Worm (Caenorhabditis elegans): ENCODE measurements around the gene C02F5.14.

The C02F5.14 gene

DNA sequence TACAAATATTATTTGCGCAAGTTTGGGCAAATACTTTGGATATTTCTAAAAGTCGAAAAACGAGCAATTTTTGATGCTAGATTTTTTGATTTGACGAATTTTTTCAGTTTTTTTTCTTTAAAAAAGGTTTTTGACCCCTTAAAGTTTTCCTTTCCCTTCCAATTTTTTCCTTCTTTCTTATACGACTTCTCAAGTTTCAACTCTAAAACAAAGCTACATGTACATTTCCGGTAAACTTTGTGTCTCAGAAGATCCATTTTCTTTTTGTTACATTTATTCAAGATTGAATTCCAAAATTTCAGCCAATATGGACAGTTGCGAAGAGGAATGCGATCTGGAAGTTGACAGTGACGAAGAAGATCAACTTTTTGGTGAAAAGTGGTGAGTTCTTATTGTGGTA, 43.5 kb upstream of the C02F5.14 start, which contains the start of gene mig-10:
mig-10 (plus strand) TSS at position 301 of the 400 bp plus-strand sequence.
- TF ChIP-seq elt-2 (tag; optimal IDR thresholded peaks at IDR 0.05): no peak
- no peak for TF ChIP-seq ceh-8 (GFP tag; optimal IDR thresholded peaks at IDR 0.05)
- TF ChIP-seq elt-3 (tag; optimal IDR thresholded peaks at IDR 0.05): no peak
- TF ChIP-seq F16B12.6 (tag; optimal IDR thresholded peaks at IDR 0.05): no peak
- no peak for TF ChIP-seq nhr-90 (tag; optimal IDR thresholded peaks at IDR 0.05; ENCODE audit: poor library complexity)
- no peak for TF ChIP-seq ztf-11 (tag; optimal IDR thresholded peaks at IDR 0.05)
- TF ChIP-seq lin-13 (GFP tag; optimal IDR thresholded peaks at IDR 0.05): no peak

DNA sequence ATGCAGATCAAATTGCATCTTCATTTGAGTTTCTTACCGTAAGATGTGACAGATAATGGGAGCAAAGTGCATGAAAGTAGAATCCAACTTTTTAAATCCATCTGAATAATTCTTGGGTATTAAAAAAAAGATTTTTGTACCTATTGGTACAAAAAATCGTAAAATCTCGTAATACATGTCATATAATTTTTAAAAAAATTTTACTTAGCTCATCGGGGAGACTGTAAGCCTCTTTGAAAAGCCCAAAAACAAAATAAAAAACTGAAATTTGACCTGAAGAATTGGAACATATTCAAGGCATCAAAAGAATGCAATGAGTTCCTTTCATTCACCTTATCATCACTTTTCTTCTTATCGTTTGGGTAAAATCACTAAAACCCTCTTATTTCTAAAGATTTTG, 40.6 kb upstream of the C02F5.14 start, which contains the start of gene clec-160:
clec-160 (minus strand) TSS at position 101 of the 400 bp plus-strand sequence.
- TF ChIP-seq blmp-1 (tag; optimal IDR thresholded peaks at IDR 0.05) (no peak), unc-62 (GFP tag; optimal IDR thresholded peaks at IDR 0.05) (no peak), F16B12.6 (tag; optimal IDR thresholded peaks at IDR 0.05) (no peak), fkh-4 (tag; optimal IDR thresholded peaks at IDR 0.05; ENCODE audit: borderline replicate concordance) (no peak), lin-15B (tag; optimal IDR thresholded peaks at IDR 0.05) (no peak), tlp-1 (tag; optimal IDR thresholded peaks at IDR 0.05) (no peak), sox-4 (tag; optimal IDR thresholded peaks at IDR 0.05) (no peak), fkh-8 (tag; optimal IDR thresholded peaks at IDR 0.05) (no peak), elt-3 (tag; optimal IDR thresholded peaks at IDR 0.05) (no peak), dsc-1 (tag; optimal IDR thresholded peaks at IDR 0.05) (no peak)

DNA sequence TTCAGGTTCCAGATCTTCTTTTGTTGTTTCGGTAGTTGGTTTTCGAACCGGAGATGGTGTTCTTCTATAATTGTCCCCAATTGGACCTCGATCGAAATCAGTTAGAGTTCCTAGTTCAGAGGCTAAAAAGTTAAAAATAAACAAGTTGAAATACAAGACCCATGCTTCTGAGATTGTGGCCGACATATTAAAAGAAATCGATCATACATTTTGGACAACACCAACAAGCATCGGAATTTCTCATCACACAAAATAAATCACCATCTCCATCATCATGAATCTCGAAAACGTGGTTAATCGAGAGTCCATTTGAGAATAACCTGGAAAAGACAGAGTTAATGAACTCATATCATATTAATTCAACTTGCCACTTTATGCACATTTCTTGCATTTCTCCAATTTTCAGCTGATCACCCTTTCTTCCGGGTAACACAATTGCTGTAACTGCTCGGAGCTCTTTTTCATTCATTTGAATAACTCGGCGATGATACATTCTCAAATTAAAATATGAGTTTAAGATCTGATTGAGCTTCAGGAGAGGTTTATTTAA, 36.4 kb upstream of the C02F5.14 start, which contains the start of the genes mps-4 and F09G8.10:
mps-4 (minus strand) TSS at position 101 of the 550 bp plus-strand sequence.
F09G8.10 (minus strand) TSS at position 500 of the 550 bp plus-strand sequence.
- TF ChIP-seq mdl-1 (tag; optimal IDR thresholded peaks at IDR 0.05) (no peak), C16A3.4 (tag; optimal IDR thresholded peaks at IDR 0.05) (no peak), irx-1 (tag; optimal IDR thresholded peaks at IDR 0.05) (no peak), nhr-84 (tag; optimal IDR thresholded peaks at IDR 0.05) (no peak), dpl-1 (GFP tag; optimal IDR thresholded peaks at IDR 0.05) (no peak), elt-2 (tag; optimal IDR thresholded peaks at IDR 0.05) (no peak), unc-86 (tag; optimal IDR thresholded peaks at IDR 0.05) (no peak), nhr-76 (tag; optimal IDR thresholded peaks at IDR 0.05) (no peak), nhr-28 (tag; optimal IDR thresholded peaks at IDR 0.05) (no peak), C04F5.9 (tag; optimal IDR thresholded peaks at IDR 0.05) (no peak), fkh-10 (GFP tag; optimal IDR thresholded peaks at IDR 0.05) (no peak), lin-14 (GFP tag; optimal IDR thresholded peaks at IDR 0.05) (no peak), tlp-1 (tag; optimal IDR thresholded peaks at IDR 0.05) (no peak), nhr-12 (tag; optimal IDR thresholded peaks at IDR 0.05) (no peak)

DNA sequence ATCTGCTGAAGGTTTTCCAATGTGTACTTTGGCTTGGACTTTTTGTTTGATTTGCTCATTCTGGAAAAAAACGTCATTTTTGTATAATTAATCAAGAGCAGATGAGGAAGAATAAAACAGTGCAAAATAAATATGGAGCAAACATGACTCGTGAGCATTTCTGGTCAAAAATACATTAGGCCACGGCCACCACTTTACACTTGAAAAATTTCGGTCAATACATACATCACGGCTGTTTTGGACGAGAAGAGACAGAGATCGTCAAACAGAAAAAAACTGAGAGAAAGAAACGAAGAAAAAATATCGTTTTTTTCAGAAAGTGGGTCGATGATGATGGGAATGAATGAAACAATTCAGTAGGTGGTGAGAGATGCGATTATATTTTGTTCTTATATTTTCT, 33.0 kb upstream of the C02F5.14 start, which contains the start of the genes F09G8.7 and crn-7:
F09G8.7 (minus strand) TSS at position 60 of the 400 bp plus-strand sequence.
crn-7 (plus strand) TSS at position 236 of the 400 bp plus-strand sequence.
- no peak for TF ChIP-seq ceh-8 (GFP tag; optimal IDR thresholded peaks at IDR 0.05)
- TF ChIP-seq fkh-4 (tag; optimal IDR thresholded peaks at IDR 0.05; ENCODE audit: borderline replicate concordance): no peak
- TF ChIP-seq mdl-1 (tag; optimal IDR thresholded peaks at IDR 0.05): no peak
- no peak for TF ChIP-seq fkh-10 (GFP tag; optimal IDR thresholded peaks at IDR 0.05)
- TF ChIP-seq elt-3 (tag; optimal IDR thresholded peaks at IDR 0.05): no peak
- TF ChIP-seq pag-3 (tag; optimal IDR thresholded peaks at IDR 0.05; ENCODE audit: borderline replicate concordance, insufficient read depth): no peak
- TF ChIP-seq unc-98 (GFP tag; IDR thresholded peaks at IDR 0.05): no peak
- peak; percentile 46 for TF ChIP-seq blmp-1 (tag; optimal IDR thresholded peaks at IDR 0.05)
- peak; percentile 23 to 31 for TF ChIP-seq lin-35 (GFP tag; optimal IDR thresholded peaks at IDR 0.05)
- TF ChIP-seq lin-39 (tag; optimal IDR thresholded peaks at IDR 0.05): no peak
- no peak for TF ChIP-seq lin-14 (GFP tag; optimal IDR thresholded peaks at IDR 0.05)
- no peak for TF ChIP-seq unc-130 (tag; optimal IDR thresholded peaks at IDR 0.05)
- no peak for TF ChIP-seq C04F5.9 (tag; optimal IDR thresholded peaks at IDR 0.05)
- no peak for TF ChIP-seq ceh-63 (GFP tag; optimal IDR thresholded peaks at IDR 0.05)
- TF ChIP-seq nhr-84 (tag; optimal IDR thresholded peaks at IDR 0.05): no peak
- no peak for TF ChIP-seq jun-1 (tag; optimal IDR thresholded peaks at IDR 0.05)
- TF ChIP-seq isw-1 (GFP tag; IDR thresholded peaks at IDR 0.05): no peak
- TF ChIP-seq ces-1 (GFP tag; optimal IDR thresholded peaks at IDR 0.05): no peak
- no peak for TF ChIP-seq tlp-1 (tag; optimal IDR thresholded peaks at IDR 0.05)
- no peak for TF ChIP-seq unc-62 (GFP tag; optimal IDR thresholded peaks at IDR 0.05)
- no peak for TF ChIP-seq dsc-1 (tag; optimal IDR thresholded peaks at IDR 0.05)
- TF ChIP-seq Y116A8C.19 (tag; optimal IDR thresholded peaks at IDR 0.05; ENCODE audit: borderline replicate concordance): no peak
- TF ChIP-seq fos-1 (tag; optimal IDR thresholded peaks at IDR 0.05): no peak
- TF ChIP-seq nhr-11 (tag; optimal IDR thresholded peaks at IDR 0.05): no peak
- no peak for TF ChIP-seq efl-3 (GFP tag; optimal IDR thresholded peaks at IDR 0.05)
- TF ChIP-seq pax-3 (tag; optimal IDR thresholded peaks at IDR 0.05): no peak
- no peak for TF ChIP-seq aly-2 (tag; optimal IDR thresholded peaks at IDR 0.05)
- no peak for TF ChIP-seq tbx-2 (tag; optimal IDR thresholded peaks at IDR 0.05)
- no peak for TF ChIP-seq sup-37 (GFP tag; optimal IDR thresholded peaks at IDR 0.05)
- TF ChIP-seq elt-2 (tag; optimal IDR thresholded peaks at IDR 0.05): no peak

Measured in whole organism, L1 larva.